Worm (Caenorhabditis elegans): Measurements from ENCODE around the gene Y6E2A.7.

ce11 chrV:15674899-15675298 lies 44.8 kb upstream of the Y6E2A.7 start:
- no peak for TF ChIP-seq fkh-6 (tag; optimal IDR thresholded peaks at IDR 0.05)
- no peak for TF ChIP-seq K09A11.1 (tag; optimal IDR thresholded peaks at IDR 0.05; ENCODE audit: insufficient read depth)
- no peak for TF ChIP-seq elt-2 (tag; optimal IDR thresholded peaks at IDR 0.05)
- TF ChIP-seq eyg-1 (tag; optimal IDR thresholded peaks at IDR 0.05), result no peak
- no peak for TF ChIP-seq ceh-14 (tag; optimal IDR thresholded peaks at IDR 0.05)
- TF ChIP-seq ama-1 (optimal IDR thresholded peaks at IDR 0.05), result no peak
- no peak for TF ChIP-seq pha-4 (tag; optimal IDR thresholded peaks at IDR 0.05)
- TF ChIP-seq Y22D7AL.16 (tag; optimal IDR thresholded peaks at IDR 0.05), result no peak
- no peak for TF ChIP-seq sox-2 (GFP tag; IDR thresholded peaks at IDR 0.05)
- no peak for TF ChIP-seq ceh-9 (tag; optimal IDR thresholded peaks at IDR 0.05)
- TF ChIP-seq pag-3 (tag; optimal IDR thresholded peaks at IDR 0.05; ENCODE audit: borderline replicate concordance), result no peak
- no peak for TF ChIP-seq hlh-6 (tag; optimal IDR thresholded peaks at IDR 0.05)
- no peak for TF ChIP-seq npax-4 (tag; optimal IDR thresholded peaks at IDR 0.05)
- TF ChIP-seq hlh-30 (tag; optimal IDR thresholded peaks at IDR 0.05; ENCODE audit: insufficient read depth), result no peak

All from whole organism, late embryonic.